Worm (Caenorhabditis elegans) whole organism, mixed stage, embryonic: Measurements from ENCODE around the gene sri-77.

ENCODE experiments used
- ceh-43 ChIP-seq: fragments of 200-800 bp; sonication (Bioruptor generic); optimal IDR thresholded peaks from 2 replicates; lab custom pipeline; 2018; ENCODE audit warnings: mild to moderate bottlenecking, missing genetic modification characterization, moderate library complexity, missing compliant biosample characterization
- cnd-1 ChIP-seq: fragments of 200-800 bp; sonication (Bioruptor generic); optimal IDR thresholded peaks from 2 replicates; lab custom pipeline; 2018; ENCODE audit warnings: mild to moderate bottlenecking, missing genetic modification characterization, missing compliant biosample characterization
- elt-1 ChIP-seq: sonication (generic microtip); optimal IDR thresholded peaks from 2 replicates; lab custom pipeline; 2017; ENCODE audit warnings: missing genetic modification characterization, mild to moderate bottlenecking, missing compliant biosample characterization, antibody characterized with exemption, moderate library complexity, borderline replicate concordance; ENCODE audit not compliant: insufficient read depth
- lin-13 ChIP-seq: fragments of 150-350 bp; optimal IDR thresholded peaks from 2 replicates; lab custom pipeline; 2014; ENCODE audit warnings: missing biosample characterization, missing genetic modification characterization
- lsy-2 ChIP-seq: fragments of 150-350 bp; optimal IDR thresholded peaks from 2 replicates; lab custom pipeline; 2014; ENCODE audit warnings: missing biosample characterization, missing genetic modification characterization
- mep-1 ChIP-seq: fragments of 150-350 bp; optimal IDR thresholded peaks from 2 replicates; lab custom pipeline; 2017; ENCODE audit warnings: missing biosample characterization, missing genetic modification reagents, missing genetic modification characterization, inconsistent platforms
- nhr-237 ChIP-seq: fragments of 150-350 bp; optimal IDR thresholded peaks from 2 replicates; lab custom pipeline; 2014; ENCODE audit warnings: missing biosample characterization, missing genetic modification characterization
- nhr-76 ChIP-seq: sonication (generic microtip); optimal IDR thresholded peaks from 2 replicates; lab custom pipeline; 2017; ENCODE audit warnings: missing biosample characterization, missing genetic modification characterization
- pha-4 ChIP-seq: fragments of 150-350 bp; optimal IDR thresholded peaks from 2 replicates; lab custom pipeline; 2018; ENCODE audit warnings: missing biosample characterization, missing genetic modification reagents, missing genetic modification characterization
- sem-2 ChIP-seq: fragments of 200-800 bp; sonication (Bioruptor generic); optimal IDR thresholded peaks from 2 replicates; lab custom pipeline; 2018; ENCODE audit warnings: mild to moderate bottlenecking, missing genetic modification characterization, missing compliant biosample characterization
- snpc-4 ChIP-seq: fragments of 150-350 bp; optimal IDR thresholded peaks from 2 replicates; lab custom pipeline; 2014; ENCODE audit warnings: missing biosample characterization, missing genetic modification characterization
- unc-39 ChIP-seq: fragments of 150-350 bp; optimal IDR thresholded peaks from 2 replicates; lab custom pipeline; 2014; ENCODE audit warnings: missing biosample characterization, missing genetic modification characterization
- unc-62 ChIP-seq: fragments of 150-350 bp; optimal IDR thresholded peaks from 2 replicates; lab custom pipeline; 2014; ENCODE audit warnings: missing biosample characterization, missing genetic modification reagents, missing genetic modification characterization
- ztf-11 ChIP-seq: fragments of 150-350 bp; optimal IDR thresholded peaks from 2 replicates; lab custom pipeline; 2014; ENCODE audit warnings: missing biosample characterization, missing genetic modification characterization

DNA sequence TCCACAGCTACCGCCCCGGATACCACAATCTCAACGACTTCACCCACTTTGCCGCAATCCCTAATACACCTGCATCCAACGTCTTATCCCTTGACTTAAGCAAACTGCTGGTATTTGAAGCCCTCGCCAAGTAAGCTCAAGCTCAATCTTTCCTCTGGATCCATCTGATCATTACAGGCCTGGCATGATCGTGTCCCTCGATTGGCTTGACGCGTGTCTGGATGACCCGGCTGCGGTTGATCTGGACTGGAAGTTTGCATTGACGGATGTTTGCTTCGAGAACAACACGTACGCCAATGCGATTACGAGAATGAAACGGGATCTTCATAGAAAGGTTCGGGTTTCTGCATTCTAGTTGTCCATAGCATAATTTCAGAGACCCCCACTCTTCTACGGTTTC is 4.3 kb downstream of the sri-77 start:
- no peak for TF ChIP-seq ceh-43 (GFP tag; lab: Kevin White, UChicago)
- TF ChIP-seq unc-39 (tag; lab: Kevin White, UChicago): no peak
- no peak for TF ChIP-seq nhr-76 (tag; lab: Kevin White, UChicago)
- TF ChIP-seq cnd-1: no peak
- no peak for TF ChIP-seq snpc-4
- no peak for TF ChIP-seq lsy-2 (tag; lab: Kevin White, UChicago)
- no peak for TF ChIP-seq mep-1 (tag; lab: Kevin White, UChicago)
- TF ChIP-seq sem-2 (GFP tag; lab: Kevin White, UChicago): no peak
- TF ChIP-seq nhr-237 (tag; lab: Kevin White, UChicago): no peak
- TF ChIP-seq lin-13 (tag; lab: Kevin White, UChicago): no peak
- TF ChIP-seq elt-1: no peak
- TF ChIP-seq pha-4 (tag; lab: Kevin White, UChicago): no peak
- no peak for TF ChIP-seq unc-62 (GFP tag; lab: Kevin White, UChicago)
- TF ChIP-seq ztf-11 (tag; lab: Kevin White, UChicago): no peak
